Worm (Caenorhabditis elegans) whole organism, L2 larva: ENCODE data around the gene C18F10.7.

Source experiments
- C34F6.9 ChIP-seq: fragments of 150-350 bp; optimal IDR thresholded peaks from 2 replicates; lab custom pipeline; 2014; ENCODE audit warnings: missing biosample characterization, missing genetic modification characterization
- F13H6.1 ChIP-seq: sonication (generic microtip); optimal IDR thresholded peaks from 2 replicates; lab custom pipeline; 2016; ENCODE audit warnings: missing genetic modification characterization, missing compliant biosample characterization
- R02D3.7 ChIP-seq: fragments of 150-350 bp; optimal IDR thresholded peaks from 2 replicates; lab custom pipeline; 2014; ENCODE audit warnings: missing biosample characterization, missing genetic modification characterization
- Y55F3AM.14 ChIP-seq: fragments of 200-800 bp; sonication (Bioruptor generic); optimal IDR thresholded peaks from 2 replicates; lab custom pipeline; 2018; ENCODE audit warnings: mild to moderate bottlenecking, missing genetic modification characterization, missing compliant biosample characterization
- alr-1 ChIP-seq: fragments of 150-350 bp; optimal IDR thresholded peaks from 2 replicates; lab custom pipeline; 2014; ENCODE audit warnings: missing biosample characterization, missing genetic modification characterization
- aly-2 ChIP-seq: fragments of 150-350 bp; optimal IDR thresholded peaks from 2 replicates; lab custom pipeline; 2014; ENCODE audit warnings: missing biosample characterization, missing genetic modification characterization
- ama-1 ChIP-seq: fragments of 150-350 bp; optimal IDR thresholded peaks from 2 replicates; lab custom pipeline; 2018; ENCODE audit warnings: inconsistent platforms
- ceh-16 ChIP-seq: fragments of 150-350 bp; optimal IDR thresholded peaks from 2 replicates; lab custom pipeline; 2014; ENCODE audit warnings: missing biosample characterization, missing genetic modification characterization
- crh-2 ChIP-seq: sonication (generic microtip); optimal IDR thresholded peaks from 2 replicates; lab custom pipeline; 2017; ENCODE audit warnings: missing biosample characterization, missing genetic modification characterization
- egl-27 ChIP-seq: sonication (generic microtip); optimal IDR thresholded peaks from 3 replicates; lab custom pipeline; 2017; ENCODE audit warnings: missing biosample characterization, missing genetic modification reagents, missing genetic modification characterization
- elt-1 ChIP-seq: fragments of 150-350 bp; optimal IDR thresholded peaks from 2 replicates; lab custom pipeline; 2014; ENCODE audit warnings: missing biosample characterization, missing genetic modification characterization
- fos-1 ChIP-seq: fragments of 150-350 bp; optimal IDR thresholded peaks from 2 replicates; lab custom pipeline; 2014; ENCODE audit warnings: missing biosample characterization, missing genetic modification characterization
- gmeb-1 ChIP-seq: fragments of 150-350 bp; optimal IDR thresholded peaks from 2 replicates; lab custom pipeline; 2014; ENCODE audit warnings: missing biosample characterization, missing genetic modification characterization
- lin-13 ChIP-seq: fragments of 150-350 bp; optimal IDR thresholded peaks from 2 replicates; lab custom pipeline; 2014; ENCODE audit warnings: missing biosample characterization, missing genetic modification reagents, missing genetic modification characterization
- lin-39 ChIP-seq: fragments of 150-350 bp; optimal IDR thresholded peaks from 2 replicates; lab custom pipeline; 2014; ENCODE audit warnings: missing biosample characterization, missing genetic modification reagents, missing genetic modification characterization
- lsy-2 ChIP-seq, 2 experiments: fragments of 150-350 bp in 1 of 2; sonication (generic microtip) in 1 of 2; optimal IDR thresholded peaks; 2 replicates each; lab custom pipeline; 2014 to 2017; ENCODE audit warnings: missing biosample characterization in 2 of 2, missing genetic modification characterization in 2 of 2
- mab-5 ChIP-seq: fragments of 150-350 bp; optimal IDR thresholded peaks from 2 replicates; lab custom pipeline; 2014; ENCODE audit warnings: missing biosample characterization, missing genetic modification characterization
- mbf-1 ChIP-seq: sonication (generic microtip); optimal IDR thresholded peaks from 2 replicates; lab custom pipeline; 2017; ENCODE audit warnings: missing biosample characterization, missing genetic modification characterization
- mdl-1 ChIP-seq, 2 experiments: fragments of 150-350 bp in 1 of 2; sonication (generic microtip) in 1 of 2; optimal IDR thresholded peaks; 2 replicates each; lab custom pipeline; 2017; ENCODE audit warnings: missing biosample characterization in 2 of 2, missing genetic modification characterization in 2 of 2
- nhr-12 ChIP-seq: fragments of 150-350 bp; optimal IDR thresholded peaks from 2 replicates; lab custom pipeline; 2014; ENCODE audit warnings: missing biosample characterization, missing genetic modification characterization
- nhr-129 ChIP-seq: fragments of 150-350 bp; optimal IDR thresholded peaks from 2 replicates; lab custom pipeline; 2014; ENCODE audit warnings: missing biosample characterization, missing genetic modification characterization
- nhr-21 ChIP-seq: fragments of 150-350 bp; optimal IDR thresholded peaks from 2 replicates; lab custom pipeline; 2014; ENCODE audit warnings: missing biosample characterization, missing genetic modification characterization
- nhr-23 ChIP-seq: fragments of 150-350 bp; optimal IDR thresholded peaks from 2 replicates; lab custom pipeline; 2014; ENCODE audit warnings: missing biosample characterization, missing genetic modification reagents, missing genetic modification characterization
- nhr-6 ChIP-seq: fragments of 150-350 bp; optimal IDR thresholded peaks from 2 replicates; lab custom pipeline; 2014; ENCODE audit warnings: missing biosample characterization, missing genetic modification characterization
- nhr-77 ChIP-seq: fragments of 150-350 bp; optimal IDR thresholded peaks from 2 replicates; lab custom pipeline; 2014; ENCODE audit warnings: missing biosample characterization, missing genetic modification characterization
- peb-1 ChIP-seq: fragments of 150-350 bp; optimal IDR thresholded peaks from 2 replicates; lab custom pipeline; 2014; ENCODE audit warnings: missing biosample characterization, missing genetic modification characterization
- sem-4 ChIP-seq: fragments of 150-350 bp; optimal IDR thresholded peaks from 2 replicates; lab custom pipeline; 2014; ENCODE audit warnings: missing biosample characterization, missing genetic modification reagents, missing genetic modification characterization
- skn-1 ChIP-seq: sonication (generic microtip); optimal IDR thresholded peaks from 2 replicates; lab custom pipeline; 2017; ENCODE audit warnings: missing biosample characterization, missing genetic modification characterization
- sma-3 ChIP-seq: sonication (generic microtip); optimal IDR thresholded peaks from 2 replicates; lab custom pipeline; 2016; ENCODE audit warnings: missing genetic modification reagents, missing genetic modification characterization, missing compliant biosample characterization
- sma-9 ChIP-seq, 2 experiments: fragments of 150-350 bp in 1 of 2; sonication (generic microtip) in 1 of 2; optimal IDR thresholded peaks; 2 replicates each; lab custom pipeline; 2014 to 2016; ENCODE audit warnings: missing genetic modification characterization in 2 of 2, mild to moderate bottlenecking in 1 of 2, missing biosample characterization in 1 of 2, missing compliant biosample characterization in 1 of 2, missing genetic modification reagents in 1 of 2, moderate library complexity in 1 of 2
- snpc-4 ChIP-seq: fragments of 150-350 bp; optimal IDR thresholded peaks from 2 replicates; lab custom pipeline; 2014; ENCODE audit warnings: missing biosample characterization, missing genetic modification characterization
- unc-39 ChIP-seq: fragments of 150-350 bp; optimal IDR thresholded peaks from 2 replicates; lab custom pipeline; 2014; ENCODE audit warnings: missing biosample characterization, missing genetic modification characterization
- unc-55 ChIP-seq: fragments of 150-350 bp; sonication (generic microtip); optimal IDR thresholded peaks from 3 replicates; lab custom pipeline; 2014; ENCODE audit warnings: missing biosample characterization, missing genetic modification reagents, missing genetic modification characterization
- ztf-4 ChIP-seq: fragments of 150-350 bp; optimal IDR thresholded peaks from 2 replicates; lab custom pipeline; 2014; ENCODE audit warnings: missing biosample characterization, missing genetic modification characterization

C18F10.7 gene

DNA sequence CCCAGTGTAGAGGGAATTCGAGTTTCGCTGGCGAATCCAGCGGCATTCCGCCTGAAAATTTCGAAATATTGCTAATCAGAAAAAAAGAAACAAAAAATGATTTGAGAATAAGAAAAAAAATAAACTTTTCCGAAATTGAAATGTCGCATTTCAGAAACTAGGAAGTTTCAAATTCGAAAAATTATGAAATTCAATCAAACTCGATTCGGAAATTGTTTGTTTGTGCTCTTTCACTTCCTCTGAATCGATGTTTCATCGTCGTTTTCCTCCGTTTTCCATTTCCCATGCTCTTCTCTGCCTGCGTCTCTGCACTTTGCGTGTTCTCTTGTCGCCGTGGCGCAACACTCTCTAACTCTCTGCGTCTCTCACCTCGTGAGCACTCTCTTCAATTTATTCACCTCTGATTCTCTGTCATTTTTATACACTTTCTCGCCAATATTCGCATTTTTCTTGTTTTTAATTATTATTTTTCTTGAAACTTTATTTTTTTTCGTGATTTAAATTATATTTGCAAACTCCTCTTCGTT is at the start of gene C18F10.7:
C18F10.7 (minus strand) TSS at position 51 of the 527 bp plus-strand sequence.
- TF ChIP-seq sem-4 (tag; lab: Kevin White, UChicago) (peak; percentile 80), lsy-2 (tag; optimal IDR thresholded peaks at IDR 0.05; lab: Kevin White, UChicago) (peak in 1 of 2 experiments; percentile 80), crh-2 (tag; lab: Kevin White, UChicago) (peak; percentile 66), nhr-129 (tag; lab: Kevin White, UChicago) (peak; percentile 57), fos-1 (tag; lab: Kevin White, UChicago) (peak; percentile 54), elt-1 (tag; lab: Kevin White, UChicago) (no peak), unc-55 (GFP tag; lab: Kevin White, UChicago) (peak; percentile 74), egl-27 (peak; percentile 55), R02D3.7 (tag; lab: Kevin White, UChicago) (peak; percentile 2), mab-5 (tag; lab: Kevin White, UChicago) (peak; percentile 61), Y55F3AM.14 (GFP tag; lab: Kevin White, UChicago) (no peak), nhr-23 (tag; lab: Kevin White, UChicago) (no peak), C34F6.9 (tag; lab: Kevin White, UChicago) (peak; percentile 87), nhr-21 (tag; lab: Kevin White, UChicago) (no peak), ztf-4 (tag; lab: Kevin White, UChicago) (no peak), mdl-1 (tag; optimal IDR thresholded peaks at IDR 0.05; lab: Kevin White, UChicago) (peak; percentile 85 to 90), sma-9 (GFP tag; optimal IDR thresholded peaks at IDR 0.05; lab: Kevin White, UChicago) (peak; percentile 91), sma-9 (tag; optimal IDR thresholded peaks at IDR 0.05; lab: Kevin White, UChicago) (no peak), F13H6.1 (tag; lab: Kevin White, UChicago) (peak; percentile 70), nhr-6 (no peak), sma-3 (GFP tag; lab: Kevin White, UChicago) (peak; percentile 30), snpc-4 (tag; lab: Kevin White, UChicago) (peak; percentile 25), gmeb-1 (peak; percentile 63), lin-13 (GFP tag; lab: Kevin White, UChicago) (peak; percentile 49)

DNA sequence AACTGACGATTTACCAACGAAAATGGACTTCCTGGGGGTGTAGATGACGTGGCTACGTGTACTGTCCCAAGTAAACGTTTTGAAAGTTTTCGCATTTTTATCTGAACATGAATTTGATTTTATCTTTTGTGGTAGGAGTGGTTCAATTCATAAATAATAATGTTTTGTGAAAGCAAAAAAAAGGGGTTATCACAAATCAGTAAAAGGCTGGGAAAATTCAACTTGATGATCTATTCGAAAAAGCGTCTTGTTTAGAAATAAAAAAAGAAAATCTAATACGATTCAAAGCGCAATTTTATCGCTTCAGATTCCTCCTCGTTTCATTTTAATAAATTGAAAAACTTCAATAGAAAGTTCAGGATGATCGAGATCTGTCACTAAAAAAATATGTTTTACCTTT is 46.0 kb upstream of the C18F10.7 start, which contains the start of gene C56G2.5:
C56G2.5 (minus strand) TSS at position 101 of the 400 bp plus-strand sequence.
- no peak for TF ChIP-seq R02D3.7 (tag; lab: Kevin White, UChicago)
- TF ChIP-seq aly-2 (tag; lab: Kevin White, UChicago) = no peak
- TF ChIP-seq alr-1 (tag; lab: Kevin White, UChicago) = no peak
- TF ChIP-seq mbf-1 (tag; lab: Kevin White, UChicago) = no peak
- no peak for TF ChIP-seq lin-13 (GFP tag; lab: Kevin White, UChicago)
- no peak for TF ChIP-seq elt-1 (tag; lab: Kevin White, UChicago)
- no peak for TF ChIP-seq skn-1
- no peak for TF ChIP-seq nhr-6
- no peak for TF ChIP-seq peb-1 (tag; lab: Kevin White, UChicago)
- no peak for TF ChIP-seq sma-3 (GFP tag; lab: Kevin White, UChicago)
- TF ChIP-seq ama-1 (lab: Kevin White, UChicago) = no peak
- TF ChIP-seq snpc-4 (tag; lab: Kevin White, UChicago) = no peak
- TF ChIP-seq egl-27 = no peak
- TF ChIP-seq ceh-16 (tag; lab: Kevin White, UChicago) = no peak

DNA sequence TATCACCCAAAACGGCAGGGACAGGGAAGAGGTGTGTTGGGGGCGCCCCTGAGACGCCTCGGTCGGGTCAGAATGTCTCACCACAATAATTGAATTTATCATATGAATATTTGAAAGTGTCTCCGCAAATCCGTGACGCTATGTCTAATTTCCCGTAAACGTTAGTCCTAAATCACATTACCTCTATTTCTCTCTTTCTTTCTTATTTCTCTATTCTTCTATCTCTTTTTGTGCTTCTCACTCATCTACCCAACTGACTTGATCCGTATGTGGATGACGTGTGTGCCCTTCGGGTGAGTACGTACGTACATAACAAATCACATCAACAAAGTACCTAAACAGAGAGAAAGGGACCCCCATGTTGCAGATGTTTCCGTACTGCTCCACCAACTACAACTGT is 39.2 kb upstream of the C18F10.7 start:
- TF ChIP-seq sma-9 (GFP tag; optimal IDR thresholded peaks at IDR 0.05; lab: Kevin White, UChicago) = peak; percentile 71
- no peak for TF ChIP-seq sma-9 (tag; optimal IDR thresholded peaks at IDR 0.05; lab: Kevin White, UChicago)
- no peak for TF ChIP-seq nhr-6

- TF ChIP-seq nhr-23 (tag; lab: Kevin White, UChicago) (no peak), C34F6.9 (tag; lab: Kevin White, UChicago) (no peak), skn-1 (no peak), elt-1 (tag; lab: Kevin White, UChicago) (no peak), mbf-1 (tag; lab: Kevin White, UChicago) (no peak), egl-27 (no peak), peb-1 (tag; lab: Kevin White, UChicago) (no peak), nhr-12 (tag; lab: Kevin White, UChicago) (no peak), nhr-77 (tag; lab: Kevin White, UChicago) (no peak), lin-39 (tag; lab: Kevin White, UChicago) (no peak), unc-39 (tag; lab: Kevin White, UChicago) (no peak), F13H6.1 (tag; lab: Kevin White, UChicago) (no peak), lin-13 (GFP tag; lab: Kevin White, UChicago) (no peak)
These were observed 38.6 kb upstream of the C18F10.7 start for ce11 chrIII:6316795-6317194.
